Worm (Caenorhabditis elegans): ENCODE measurements around the gene Y50E8A.1.

DNA sequence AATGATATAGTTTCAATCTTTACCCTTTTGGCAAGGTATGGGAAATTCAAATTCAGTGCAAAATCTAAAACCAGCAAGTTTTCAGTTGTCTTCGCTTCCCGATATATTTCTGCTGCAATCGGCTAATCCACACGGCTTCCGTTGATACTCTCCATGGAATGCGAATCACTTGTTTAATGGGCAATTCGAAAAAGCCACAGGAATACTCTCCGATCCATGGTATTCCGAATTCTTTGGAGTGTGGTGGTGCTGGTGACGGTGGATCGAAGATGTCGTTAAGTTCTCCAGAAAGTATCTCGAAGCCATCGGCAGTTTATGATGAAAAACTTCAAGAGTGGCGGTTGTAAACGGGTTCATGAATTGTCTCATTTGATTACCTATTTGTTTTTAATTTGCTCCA is 43.4 kb upstream of the Y50E8A.1 start:
- TF ChIP-seq unc-62 (GFP tag; optimal IDR thresholded peaks at IDR 0.05) = no peak
- TF ChIP-seq sma-3 (GFP tag; optimal IDR thresholded peaks at IDR 0.05) = no peak
- TF ChIP-seq ztf-4 (tag; optimal IDR thresholded peaks at IDR 0.05) = no peak
- TF ChIP-seq lin-13 (GFP tag; optimal IDR thresholded peaks at IDR 0.05) = no peak
- TF ChIP-seq zag-1 (tag; optimal IDR thresholded peaks at IDR 0.05) = no peak
- no peak for TF ChIP-seq dmd-4 (tag; optimal IDR thresholded peaks at IDR 0.05)
- no peak for TF ChIP-seq nhr-23 (tag; optimal IDR thresholded peaks at IDR 0.05)
- TF ChIP-seq lin-11 (tag; optimal IDR thresholded peaks at IDR 0.05) = no peak
- TF ChIP-seq ceh-16 (tag; optimal IDR thresholded peaks at IDR 0.05) = no peak
- no peak for TF ChIP-seq nhr-12 (tag; optimal IDR thresholded peaks at IDR 0.05)
- TF ChIP-seq blmp-1 (tag; optimal IDR thresholded peaks at IDR 0.05; ENCODE audit: insufficient read depth) = no peak
- no peak for TF ChIP-seq snpc-4 (tag; optimal IDR thresholded peaks at IDR 0.05)

Measured in whole organism, L2 larva.